Worm (Caenorhabditis elegans): ENCODE measurements around the gene B0238.15.

DNA sequence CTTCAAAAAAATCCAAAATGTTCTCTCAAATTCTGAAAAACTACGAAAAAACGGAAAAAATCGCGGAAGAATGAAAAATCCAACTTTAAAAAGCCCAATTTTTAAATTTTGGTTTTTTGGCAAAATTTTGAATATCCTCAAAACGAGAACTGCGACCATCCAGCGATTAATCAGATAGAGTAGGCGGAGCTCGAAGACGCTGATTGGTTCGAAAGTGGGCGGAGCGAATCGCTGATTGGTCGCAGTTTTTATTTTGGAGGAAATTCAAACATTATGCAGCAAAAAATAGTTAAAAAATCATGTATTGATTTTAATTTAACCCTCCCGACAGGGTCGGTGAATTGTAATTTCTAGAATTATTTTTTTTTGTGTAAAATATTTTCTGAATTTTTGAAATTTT lies 26.3 kb upstream of the B0238.15 start:
- TF ChIP-seq dao-5 (tag; optimal IDR thresholded peaks at IDR 0.05): no peak
- TF ChIP-seq him-1 (tag; optimal IDR thresholded peaks at IDR 0.05): no peak
